Worm (Caenorhabditis elegans): ENCODE data around the gene col-131.

DNA sequence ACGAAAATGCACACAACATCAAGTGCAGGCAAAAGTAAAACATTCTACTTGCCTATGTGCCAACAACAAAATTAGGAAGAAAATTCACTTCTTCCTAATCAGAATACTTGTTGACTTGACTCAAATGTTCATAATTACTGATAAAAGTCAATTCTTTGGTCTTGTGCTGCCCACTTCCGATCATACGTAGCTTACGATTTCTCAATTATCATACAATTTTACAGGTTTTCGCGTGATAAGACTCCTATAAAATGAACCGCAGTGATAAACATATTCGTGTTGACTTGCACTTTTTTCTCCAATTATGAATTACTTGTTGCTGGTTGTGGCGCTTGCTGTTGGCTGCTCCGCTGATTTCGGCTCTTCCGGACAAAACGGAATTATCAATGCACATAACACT is 9.7 kb downstream of the col-131 start, which contains the start of gene scl-2:
- TF ChIP-seq snpc-4 (GFP tag; optimal IDR thresholded peaks at IDR 0.05) (no peak), snpc-4 (tag; optimal IDR thresholded peaks at IDR 0.05) (no peak), bed-2 (GFP tag; IDR thresholded peaks at IDR 0.05) (no peak)
